Fruit fly (Drosophila melanogaster): ENCODE results near the gene aust.

dm6 chr2L:9266060-9266459 is 15.2 kb upstream of the aust start:
- TF ChIP-seq CG34367 (tag; optimal IDR thresholded peaks at IDR 0.05) = no peak
- TF ChIP-seq CG17806 (tag; optimal IDR thresholded peaks at IDR 0.05) = no peak
- no peak for TF ChIP-seq CG32121 (GFP tag; IDR thresholded peaks at IDR 0.05)
- TF ChIP-seq EcR (GFP tag; optimal IDR thresholded peaks at IDR 0.05) = no peak
- TF ChIP-seq CG8301 (tag; optimal IDR thresholded peaks at IDR 0.05) = no peak

Measured in whole organism, pupa.